Worm (Caenorhabditis elegans) whole organism, L2 larva: ENCODE data around the gene F21G4.6.

Experiments
- Y55F3AM.14 ChIP-seq: fragments of 200-800 bp; sonication (Bioruptor generic); optimal IDR thresholded peaks from 2 replicates; lab custom pipeline; 2018; ENCODE audit warnings: mild to moderate bottlenecking, missing genetic modification characterization, missing compliant biosample characterization
- ZK546.5 ChIP-seq: sonication (generic microtip); optimal IDR thresholded peaks from 2 replicates; lab custom pipeline; 2017; ENCODE audit warnings: missing biosample characterization, missing genetic modification characterization
- aly-2 ChIP-seq: fragments of 150-350 bp; optimal IDR thresholded peaks from 2 replicates; lab custom pipeline; 2014; ENCODE audit warnings: missing biosample characterization, missing genetic modification characterization
- fos-1 ChIP-seq: fragments of 150-350 bp; optimal IDR thresholded peaks from 2 replicates; lab custom pipeline; 2014; ENCODE audit warnings: missing biosample characterization, missing genetic modification characterization
- lin-13 ChIP-seq: fragments of 150-350 bp; optimal IDR thresholded peaks from 2 replicates; lab custom pipeline; 2014; ENCODE audit warnings: missing biosample characterization, missing genetic modification reagents, missing genetic modification characterization
- lsy-2 ChIP-seq, 2 experiments: fragments of 150-350 bp in 1 of 2; sonication (generic microtip) in 1 of 2; optimal IDR thresholded peaks; 2 replicates each; lab custom pipeline; 2014 to 2017; ENCODE audit warnings: missing biosample characterization in 2 of 2, missing genetic modification characterization in 2 of 2
- nhr-11 ChIP-seq: fragments of 150-350 bp; optimal IDR thresholded peaks from 2 replicates; lab custom pipeline; 2014; ENCODE audit warnings: missing biosample characterization, missing genetic modification characterization
- nhr-129 ChIP-seq: fragments of 150-350 bp; optimal IDR thresholded peaks from 2 replicates; lab custom pipeline; 2014; ENCODE audit warnings: missing biosample characterization, missing genetic modification characterization
- nhr-21 ChIP-seq: fragments of 150-350 bp; optimal IDR thresholded peaks from 2 replicates; lab custom pipeline; 2014; ENCODE audit warnings: missing biosample characterization, missing genetic modification characterization
- nhr-237 ChIP-seq: fragments of 150-350 bp; optimal IDR thresholded peaks from 2 replicates; lab custom pipeline; 2014; ENCODE audit warnings: missing biosample characterization, missing genetic modification characterization
- skn-1 ChIP-seq: sonication (generic microtip); optimal IDR thresholded peaks from 2 replicates; lab custom pipeline; 2017; ENCODE audit warnings: missing biosample characterization, missing genetic modification characterization
- snpc-4 ChIP-seq: fragments of 150-350 bp; optimal IDR thresholded peaks from 2 replicates; lab custom pipeline; 2014; ENCODE audit warnings: missing biosample characterization, missing genetic modification characterization
- ztf-1 ChIP-seq: fragments of 200-800 bp; sonication (Bioruptor generic); conservative IDR thresholded peaks from 2 replicates; pipeline ENCODE4 v1.3.6; 2022; ENCODE audit warnings: missing genetic modification characterization, missing compliant biosample characterization
- ztf-11 ChIP-seq: sonication (generic microtip); optimal IDR thresholded peaks from 2 replicates; lab custom pipeline; 2017; ENCODE audit warnings: missing biosample characterization, missing genetic modification characterization

- TF ChIP-seq ztf-11 (tag; lab: Kevin White, UChicago) = no peak
- TF ChIP-seq skn-1 (tag; lab: Kevin White, UChicago) = no peak
- no peak for TF ChIP-seq ZK546.5
- TF ChIP-seq lin-13 (GFP tag; lab: Kevin White, UChicago) = no peak
- no peak for TF ChIP-seq snpc-4
- TF ChIP-seq fos-1 (tag; lab: Kevin White, UChicago) = no peak
- no peak for TF ChIP-seq nhr-237 (tag; lab: Kevin White, UChicago)
- TF ChIP-seq lsy-2 (tag; optimal IDR thresholded peaks at IDR 0.05; lab: Kevin White, UChicago) = no peak
- TF ChIP-seq nhr-129 (tag; lab: Kevin White, UChicago) = no peak
- TF ChIP-seq nhr-11 (tag; lab: Kevin White, UChicago) = no peak
- no peak for TF ChIP-seq Y55F3AM.14 (GFP tag; lab: Kevin White, UChicago)
- TF ChIP-seq nhr-21 = no peak
- TF ChIP-seq ztf-1 = no peak
- no peak for TF ChIP-seq aly-2 (tag; lab: Kevin White, UChicago)
These were observed 50.9 kb downstream of the F21G4.6 start, which contains the start of gene R07B1.6 for ce11 chrX:9866355-9866754.
